Worm (Caenorhabditis elegans): ENCODE measurements around the gene chil-3.

chil-3 gene

ce11 chrII:9861394-9861793, at the start of gene chil-3:
chil-3 (minus strand) TSS chrII:9861494.
- TF ChIP-seq ama-1 (optimal IDR thresholded peaks at IDR 0.05) (no peak), hmg-4 (GFP tag; optimal IDR thresholded peaks at IDR 0.05) (no peak), scrt-1 (GFP tag; IDR thresholded peaks at IDR 0.05) (no peak), ceh-13 (GFP tag; optimal IDR thresholded peaks at IDR 0.05) (no peak), aly-1 (tag; optimal IDR thresholded peaks at IDR 0.05) (no peak), ceh-36 (tag; optimal IDR thresholded peaks at IDR 0.05) (no peak), hmbx-1 (tag; optimal IDR thresholded peaks at IDR 0.05) (no peak), ets-7 (tag; optimal IDR thresholded peaks at IDR 0.05) (no peak), F13C5.2 (tag; optimal IDR thresholded peaks at IDR 0.05) (no peak), flt-1 (GFP tag; IDR thresholded peaks at IDR 0.05) (no peak), tbx-37 (GFP tag; conservative IDR thresholded peaks at IDR 0.05) (no peak), pes-1 (GFP tag; IDR thresholded peaks at IDR 0.05) (no peak), sea-1 (GFP tag; conservative IDR thresholded peaks at IDR 0.05) (no peak), hnd-1 (tag; optimal IDR thresholded peaks at IDR 0.05) (no peak), tra-4 (tag; optimal IDR thresholded peaks at IDR 0.05) (no peak), B0310.2 (tag; optimal IDR thresholded peaks at IDR 0.05) (no peak), tbx-11 (GFP tag; IDR thresholded peaks at IDR 0.05) (no peak)

ce11 chrII:9904459-9904858, 43.2 kb upstream of the chil-3 start:
- no peak for TF ChIP-seq ceh-13 (GFP tag; optimal IDR thresholded peaks at IDR 0.05)
- TF ChIP-seq ets-7 (tag; optimal IDR thresholded peaks at IDR 0.05): no peak
- TF ChIP-seq tbx-37 (GFP tag; conservative IDR thresholded peaks at IDR 0.05): no peak
- no peak for TF ChIP-seq scrt-1 (GFP tag; IDR thresholded peaks at IDR 0.05)
- TF ChIP-seq pes-1 (GFP tag; IDR thresholded peaks at IDR 0.05): no peak
- no peak for TF ChIP-seq hmbx-1 (tag; optimal IDR thresholded peaks at IDR 0.05)
- no peak for TF ChIP-seq tra-4 (tag; optimal IDR thresholded peaks at IDR 0.05)
- TF ChIP-seq tbx-11 (GFP tag; IDR thresholded peaks at IDR 0.05): no peak
- TF ChIP-seq B0310.2 (tag; optimal IDR thresholded peaks at IDR 0.05): no peak
- TF ChIP-seq aly-1 (tag; optimal IDR thresholded peaks at IDR 0.05): no peak
- TF ChIP-seq hmg-4 (GFP tag; optimal IDR thresholded peaks at IDR 0.05): no peak
- no peak for TF ChIP-seq F13C5.2 (tag; optimal IDR thresholded peaks at IDR 0.05)

DNA sequence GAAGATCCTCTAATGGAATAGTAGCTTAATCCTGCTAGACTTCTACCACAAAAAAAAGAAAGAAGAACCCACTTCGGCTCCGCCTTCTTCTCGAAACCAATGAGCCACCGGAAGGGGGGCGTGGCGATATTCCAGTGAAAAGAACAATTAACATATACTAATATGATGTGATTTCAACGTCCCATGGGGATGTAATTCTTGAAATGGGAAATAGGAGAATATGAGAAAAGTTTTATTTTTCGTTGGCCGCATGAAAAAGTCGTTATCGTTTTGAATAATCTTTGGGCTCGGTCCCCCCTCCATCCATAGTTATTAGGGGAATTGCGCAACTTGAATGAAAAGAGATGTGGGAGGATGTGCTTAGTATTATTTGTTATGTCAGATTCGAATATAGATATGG, 39.0 kb upstream of the chil-3 start, which contains the start of gene unc-4:
unc-4 (minus strand) TSS at position 101 of the 400 bp plus-strand sequence.
- TF ChIP-seq ceh-36 (tag; optimal IDR thresholded peaks at IDR 0.05): no peak
- no peak for TF ChIP-seq tbx-11 (GFP tag; IDR thresholded peaks at IDR 0.05)
- no peak for TF ChIP-seq B0310.2 (tag; optimal IDR thresholded peaks at IDR 0.05)
- TF ChIP-seq flt-1 (GFP tag; IDR thresholded peaks at IDR 0.05): no peak
- no peak for TF ChIP-seq tbx-37 (GFP tag; conservative IDR thresholded peaks at IDR 0.05)
- no peak for TF ChIP-seq hmbx-1 (tag; optimal IDR thresholded peaks at IDR 0.05)
- TF ChIP-seq hmg-4 (GFP tag; optimal IDR thresholded peaks at IDR 0.05): no peak
- TF ChIP-seq pes-1 (GFP tag; IDR thresholded peaks at IDR 0.05): no peak
- no peak for TF ChIP-seq F13C5.2 (tag; optimal IDR thresholded peaks at IDR 0.05)
- no peak for TF ChIP-seq ama-1 (optimal IDR thresholded peaks at IDR 0.05)
- no peak for TF ChIP-seq ceh-13 (GFP tag; optimal IDR thresholded peaks at IDR 0.05)
- no peak for TF ChIP-seq ets-7 (tag; optimal IDR thresholded peaks at IDR 0.05)
- TF ChIP-seq aly-1 (tag; optimal IDR thresholded peaks at IDR 0.05): no peak
- TF ChIP-seq tra-4 (tag; optimal IDR thresholded peaks at IDR 0.05): no peak

ce11 chrII:9898744-9899143, 37.5 kb upstream of the chil-3 start:
- no peak for TF ChIP-seq ceh-13 (GFP tag; optimal IDR thresholded peaks at IDR 0.05)

DNA sequence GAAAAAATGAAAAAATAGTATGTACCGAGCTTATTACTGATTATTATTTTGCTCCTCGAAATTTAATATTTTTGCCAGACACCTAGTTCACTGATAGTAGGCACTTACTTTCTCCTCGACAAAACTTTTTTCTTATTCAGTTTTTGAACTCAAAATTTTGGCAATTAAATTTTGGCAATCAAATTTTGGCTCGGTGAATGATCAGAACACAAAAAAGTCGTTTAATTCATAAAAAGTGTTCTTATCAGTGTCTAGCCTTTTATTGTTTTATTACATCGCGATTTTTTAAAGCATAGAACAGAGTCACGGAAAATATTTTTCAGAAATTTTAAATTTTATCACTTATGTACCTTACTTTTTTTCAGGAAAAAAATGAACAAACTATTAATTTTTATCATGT, 33.9 kb upstream of the chil-3 start:
- no peak for TF ChIP-seq tra-4 (tag; optimal IDR thresholded peaks at IDR 0.05)
- no peak for TF ChIP-seq ets-7 (tag; optimal IDR thresholded peaks at IDR 0.05)
- no peak for TF ChIP-seq aly-1 (tag; optimal IDR thresholded peaks at IDR 0.05)
- no peak for TF ChIP-seq tbx-37 (GFP tag; conservative IDR thresholded peaks at IDR 0.05)
- no peak for TF ChIP-seq sea-1 (GFP tag; conservative IDR thresholded peaks at IDR 0.05)
- TF ChIP-seq B0310.2 (tag; optimal IDR thresholded peaks at IDR 0.05): no peak
- TF ChIP-seq hmg-4 (GFP tag; optimal IDR thresholded peaks at IDR 0.05): no peak
- TF ChIP-seq hmbx-1 (tag; optimal IDR thresholded peaks at IDR 0.05): no peak
- no peak for TF ChIP-seq pes-1 (GFP tag; IDR thresholded peaks at IDR 0.05)
- TF ChIP-seq hnd-1 (tag; optimal IDR thresholded peaks at IDR 0.05): no peak
- no peak for TF ChIP-seq ceh-36 (tag; optimal IDR thresholded peaks at IDR 0.05)
- no peak for TF ChIP-seq tbx-11 (GFP tag; IDR thresholded peaks at IDR 0.05)
- TF ChIP-seq F13C5.2 (tag; optimal IDR thresholded peaks at IDR 0.05): no peak

DNA sequence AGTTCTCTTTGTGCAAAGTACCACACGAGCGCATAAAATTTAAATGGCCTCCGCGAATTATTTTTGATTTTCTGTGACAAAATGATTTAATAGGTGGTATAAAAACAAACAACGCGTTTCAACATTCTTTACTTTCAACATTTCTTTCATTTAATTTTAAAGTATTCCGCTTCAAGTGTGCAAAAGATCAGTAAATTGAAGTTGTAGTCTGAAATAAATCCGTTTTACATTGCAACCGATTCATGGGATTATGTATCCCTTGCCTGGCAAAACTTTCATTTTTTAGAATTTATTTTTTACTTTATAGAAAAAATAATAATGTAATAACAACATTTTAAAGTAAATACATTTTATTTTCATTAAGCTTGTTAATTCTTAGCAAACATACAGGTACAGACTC, 33.1 kb upstream of the chil-3 start, which contains the start of gene F26C11.1:
F26C11.1 (plus strand) TSS at position 301 of the 400 bp plus-strand sequence.
- TF ChIP-seq ets-7 (tag; optimal IDR thresholded peaks at IDR 0.05): no peak

DNA sequence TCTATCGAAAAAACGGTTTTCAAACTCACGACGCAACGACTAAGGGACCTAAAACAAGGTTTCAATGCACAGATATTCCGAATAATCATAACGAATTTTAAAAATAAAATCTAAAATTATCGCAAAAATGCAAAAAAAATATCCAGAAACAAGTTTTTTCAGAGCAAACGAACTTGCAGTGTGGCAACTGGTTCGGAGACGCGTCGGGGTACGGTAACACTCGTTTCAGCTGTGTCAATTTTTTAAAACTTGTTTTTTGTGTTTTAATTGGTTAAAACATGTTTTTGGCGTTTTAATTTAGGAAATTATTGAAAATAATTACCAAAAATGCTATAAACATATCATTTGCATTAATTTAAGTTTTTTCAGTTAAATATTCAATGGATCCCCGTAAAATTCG, 31.1 kb upstream of the chil-3 start, which contains the start of gene C08H9.16:
C08H9.16 (plus strand) TSS at position 370 of the 400 bp plus-strand sequence.
- TF ChIP-seq ets-7 (tag; optimal IDR thresholded peaks at IDR 0.05) (no peak), B0310.2 (tag; optimal IDR thresholded peaks at IDR 0.05) (no peak), ceh-13 (GFP tag; optimal IDR thresholded peaks at IDR 0.05) (no peak), F13C5.2 (tag; optimal IDR thresholded peaks at IDR 0.05) (no peak), hnd-1 (tag; optimal IDR thresholded peaks at IDR 0.05) (no peak), scrt-1 (GFP tag; IDR thresholded peaks at IDR 0.05) (no peak), pes-1 (GFP tag; IDR thresholded peaks at IDR 0.05) (no peak), ceh-36 (tag; optimal IDR thresholded peaks at IDR 0.05) (no peak), flt-1 (GFP tag; IDR thresholded peaks at IDR 0.05) (no peak), tbx-37 (GFP tag; conservative IDR thresholded peaks at IDR 0.05) (no peak), ama-1 (optimal IDR thresholded peaks at IDR 0.05) (no peak), hmbx-1 (tag; optimal IDR thresholded peaks at IDR 0.05) (no peak)

ce11 chrII:9891823-9892222, 30.5 kb upstream of the chil-3 start:
- TF ChIP-seq pes-1 (GFP tag; IDR thresholded peaks at IDR 0.05) (no peak), aly-1 (tag; optimal IDR thresholded peaks at IDR 0.05) (no peak), scrt-1 (GFP tag; IDR thresholded peaks at IDR 0.05) (no peak), ama-1 (optimal IDR thresholded peaks at IDR 0.05) (no peak), ceh-36 (tag; optimal IDR thresholded peaks at IDR 0.05) (no peak), B0310.2 (tag; optimal IDR thresholded peaks at IDR 0.05) (no peak), tra-4 (tag; optimal IDR thresholded peaks at IDR 0.05) (no peak), ceh-13 (GFP tag; optimal IDR thresholded peaks at IDR 0.05) (no peak), sea-1 (GFP tag; conservative IDR thresholded peaks at IDR 0.05) (no peak), hmg-4 (GFP tag; optimal IDR thresholded peaks at IDR 0.05) (no peak), ets-7 (tag; optimal IDR thresholded peaks at IDR 0.05) (no peak), tbx-11 (GFP tag; IDR thresholded peaks at IDR 0.05) (no peak), hmbx-1 (tag; optimal IDR thresholded peaks at IDR 0.05) (no peak), tbx-37 (GFP tag; conservative IDR thresholded peaks at IDR 0.05) (no peak), hnd-1 (tag; optimal IDR thresholded peaks at IDR 0.05) (no peak), F13C5.2 (tag; optimal IDR thresholded peaks at IDR 0.05) (no peak), flt-1 (GFP tag; IDR thresholded peaks at IDR 0.05) (no peak)

Data from whole organism, early embryonic.